Fruit fly (Drosophila melanogaster) whole organism, embryonic: Measurements from ENCODE around the gene CG31495.

Source experiments
- Atf3 ChIP-seq: fragments of 200-800 bp; sonication (Bioruptor generic); optimal IDR thresholded peaks from 3 replicates; lab custom pipeline; 2016; ENCODE audit warnings: missing biosample characterization, missing genetic modification characterization
- CG10147 ChIP-seq: fragments of 200-800 bp; sonication (Bioruptor generic); optimal IDR thresholded peaks from 2 replicates; lab custom pipeline; 2019; ENCODE audit warnings: missing biosample characterization, mild to moderate bottlenecking, missing genetic modification characterization, moderate library complexity
- CG1024 ChIP-seq: fragments of 200-800 bp; sonication (Bioruptor generic); IDR thresholded peaks from 2 replicates; pipeline ENCODE4 v1.3.6; 2022; ENCODE audit warnings: missing biosample characterization, missing genetic modification characterization
- CG10462 ChIP-seq: fragments of 200-800 bp; sonication (Bioruptor generic); optimal IDR thresholded peaks from 2 replicates; lab custom pipeline; 2016; ENCODE audit warnings: missing biosample characterization, missing genetic modification characterization
- CG11093 ChIP-seq: fragments of 200-800 bp; sonication (Bioruptor generic); IDR thresholded peaks from 3 replicates; pipeline ENCODE4 v1.3.6; 2022; ENCODE audit warnings: missing biosample characterization, missing genetic modification characterization
- CG14014 ChIP-seq: fragments of 200-800 bp; sonication (Bioruptor generic); IDR thresholded peaks from 2 replicates; pipeline ENCODE4 v1.3.6; 2022; ENCODE audit warnings: missing biosample characterization, missing genetic modification characterization
- CG14710 ChIP-seq: fragments of 200-800 bp; sonication (Bioruptor generic); optimal IDR thresholded peaks from 3 replicates; lab custom pipeline; 2019; ENCODE audit warnings: missing biosample characterization, mild to moderate bottlenecking, missing genetic modification characterization, moderate library complexity
- CG16863 ChIP-seq: fragments of 200-800 bp; sonication (Bioruptor generic); optimal IDR thresholded peaks from 3 replicates; lab custom pipeline; 2016; ENCODE audit warnings: missing biosample characterization, missing genetic modification characterization
- CG17186 ChIP-seq: fragments of 200-800 bp; sonication (Bioruptor generic); optimal IDR thresholded peaks from 3 replicates; lab custom pipeline; 2017; ENCODE audit warnings: missing biosample characterization, missing genetic modification reagents, missing genetic modification characterization
- CG17802 ChIP-seq: fragments of 200-800 bp; sonication (Bioruptor generic); optimal IDR thresholded peaks from 2 replicates; lab custom pipeline; 2018; ENCODE audit warnings: missing biosample characterization, mild to moderate bottlenecking, missing genetic modification characterization, moderate library complexity
- CG18619 ChIP-seq: fragments of 200-800 bp; sonication (Bioruptor generic); optimal IDR thresholded peaks from 3 replicates; lab custom pipeline; 2017; ENCODE audit warnings: missing biosample characterization, mild to moderate bottlenecking, missing genetic modification characterization
- CG30403 ChIP-seq: fragments of 200-800 bp; sonication (Bioruptor generic); optimal IDR thresholded peaks from 3 replicates; lab custom pipeline; 2016; ENCODE audit warnings: missing biosample characterization, missing genetic modification characterization
- CG4404 ChIP-seq: fragments of 200-800 bp; sonication (Bioruptor generic); IDR thresholded peaks from 2 replicates; pipeline ENCODE4 v1.3.6; 2022; ENCODE audit warnings: missing biosample characterization, missing genetic modification characterization
- CG4617 ChIP-seq: fragments of 200-800 bp; sonication (Bioruptor generic); optimal IDR thresholded peaks from 3 replicates; lab custom pipeline; 2016; ENCODE audit warnings: missing biosample characterization, missing genetic modification characterization, borderline replicate concordance
- CG4820 ChIP-seq: fragments of 200-800 bp; sonication (Bioruptor generic); optimal IDR thresholded peaks from 3 replicates; lab custom pipeline; 2016; ENCODE audit warnings: missing biosample characterization, missing genetic modification characterization
- CG6272 ChIP-seq: fragments of 200-800 bp; sonication (Bioruptor generic); IDR thresholded peaks from 2 replicates; pipeline ENCODE4 v1.3.6; 2022; ENCODE audit warnings: missing biosample characterization, missing genetic modification characterization
- CG6813 ChIP-seq: fragments of 200-800 bp; sonication (Bioruptor generic); optimal IDR thresholded peaks from 2 replicates; lab custom pipeline; 2017; ENCODE audit warnings: missing biosample characterization, missing genetic modification characterization, mild to moderate bottlenecking, moderate library complexity, missing genetic modification reagents
- CG7839 ChIP-seq: fragments of 200-800 bp; sonication (Bioruptor generic); optimal IDR thresholded peaks from 3 replicates; lab custom pipeline; 2018; ENCODE audit warnings: missing biosample characterization, mild to moderate bottlenecking, missing genetic modification characterization, moderate library complexity
- CG8388 ChIP-seq: fragments of 200-800 bp; sonication (Bioruptor generic); optimal IDR thresholded peaks from 2 replicates; lab custom pipeline; 2019; ENCODE audit warnings: missing biosample characterization, mild to moderate bottlenecking, missing genetic modification characterization, moderate library complexity
- CG9817 ChIP-seq: fragments of 200-800 bp; sonication (Bioruptor generic); optimal IDR thresholded peaks from 2 replicates; lab custom pipeline; 2018; ENCODE audit warnings: missing biosample characterization, mild to moderate bottlenecking, missing genetic modification characterization, moderate library complexity
- CG9876 ChIP-seq: fragments of 200-800 bp; sonication (Bioruptor generic); optimal IDR thresholded peaks from 2 replicates; lab custom pipeline; 2016; ENCODE audit warnings: missing biosample characterization, missing genetic modification characterization
- Dip2 ChIP-seq: fragments of 200-800 bp; sonication (Bioruptor generic); IDR thresholded peaks from 2 replicates; pipeline ENCODE4 v1.3.6; 2022; ENCODE audit warnings: missing biosample characterization, missing genetic modification characterization
- Doc2 ChIP-seq: fragments of 200-800 bp; sonication (Bioruptor generic); IDR thresholded peaks from 2 replicates; pipeline ENCODE4 v1.3.6; 2022; ENCODE audit warnings: missing biosample characterization, missing genetic modification characterization
- Drgx ChIP-seq: fragments of 200-800 bp; sonication (Bioruptor generic); IDR thresholded peaks from 2 replicates; pipeline ENCODE4 v1.3.6; 2022; ENCODE audit warnings: missing biosample characterization, missing genetic modification characterization
- Fer3 ChIP-seq: fragments of 200-800 bp; sonication (Bioruptor generic); optimal IDR thresholded peaks from 2 replicates; lab custom pipeline; 2018; ENCODE audit warnings: missing biosample characterization, mild to moderate bottlenecking, missing genetic modification characterization, moderate library complexity
- Gsc ChIP-seq: fragments of 200-800 bp; sonication (Bioruptor generic); IDR thresholded peaks from 2 replicates; pipeline ENCODE4 v1.3.6; 2022; ENCODE audit warnings: missing biosample characterization, missing genetic modification characterization
- Hey ChIP-seq: fragments of 200-800 bp; sonication (Bioruptor generic); optimal IDR thresholded peaks from 3 replicates; lab custom pipeline; 2018; ENCODE audit warnings: missing biosample characterization, mild to moderate bottlenecking, missing genetic modification characterization
- MBD-R2 ChIP-seq: fragments of 200-800 bp; sonication (Bioruptor generic); IDR thresholded peaks from 2 replicates; pipeline ENCODE4 v1.3.6; 2022; ENCODE audit warnings: missing biosample characterization, missing genetic modification characterization
- Med ChIP-seq: fragments of 200-800 bp; sonication (Bioruptor generic); peaks from one replicate; lab custom pipeline; 2016; ENCODE audit warnings: missing biosample characterization, missing genetic modification characterization, mild to moderate bottlenecking, inconsistent platforms, moderate library complexity
- Myb ChIP-seq: fragments of 200-800 bp; sonication (Bioruptor generic); optimal IDR thresholded peaks from 2 replicates; lab custom pipeline; 2016; ENCODE audit warnings: missing biosample characterization, missing genetic modification characterization
- NC2β ChIP-seq: fragments of 200-800 bp; sonication (Bioruptor generic); optimal IDR thresholded peaks from 2 replicates; lab custom pipeline; 2016; ENCODE audit warnings: missing biosample characterization, missing genetic modification characterization
- NK7.1 ChIP-seq: fragments of 200-800 bp; sonication (Bioruptor generic); optimal IDR thresholded peaks from 3 replicates; lab custom pipeline; 2016; ENCODE audit warnings: missing biosample characterization, missing genetic modification characterization
- Sry-δ ChIP-seq: fragments of 200-800 bp; sonication (Bioruptor generic); optimal IDR thresholded peaks from 2 replicates; lab custom pipeline; 2016; ENCODE audit warnings: missing biosample characterization, missing genetic modification characterization
- Stat92E ChIP-seq, 3 experiments: fragments of >200 bp in 2 of 3; fragments of 200-800 bp in 1 of 3; sonication (Bioruptor generic) in 1 of 3; optimal IDR thresholded peaks; 2 replicates each; lab custom pipeline; 2017 to 2019; ENCODE audit warnings: missing biosample characterization in 3 of 3, missing genetic modification characterization in 3 of 3, mild to moderate bottlenecking in 1 of 3, moderate library complexity in 1 of 3
- chif ChIP-seq, 2 experiments: fragments of 200-800 bp; sonication (Bioruptor generic); optimal IDR thresholded peaks; 3 replicates each; lab custom pipeline; 2016; ENCODE audit warnings: missing biosample characterization in 2 of 2, missing genetic modification characterization in 2 of 2
- chn ChIP-seq: fragments of 200-800 bp; sonication (Bioruptor generic); optimal IDR thresholded peaks from 2 replicates; lab custom pipeline; 2016; ENCODE audit warnings: missing biosample characterization, missing genetic modification characterization
- gcm2 ChIP-seq: fragments of 200-800 bp; sonication (Bioruptor generic); optimal IDR thresholded peaks from 2 replicates; lab custom pipeline; 2016; ENCODE audit warnings: missing biosample characterization, missing genetic modification characterization
- gro ChIP-seq: fragments of 200-800 bp; sonication (Bioruptor generic); optimal IDR thresholded peaks from 2 replicates; lab custom pipeline; 2016; ENCODE audit warnings: missing biosample characterization, missing genetic modification characterization
- ind ChIP-seq: fragments of 200-800 bp; sonication (Bioruptor generic); optimal IDR thresholded peaks from 3 replicates; lab custom pipeline; 2016; ENCODE audit warnings: missing biosample characterization, missing genetic modification characterization
- kay ChIP-seq: fragments of 200-800 bp; sonication (Bioruptor generic); optimal IDR thresholded peaks from 2 replicates; lab custom pipeline; 2016; ENCODE audit warnings: missing biosample characterization, missing genetic modification characterization
- lov ChIP-seq, 2 experiments: fragments of 200-800 bp in 1 of 2; fragments of >200 bp in 1 of 2; sonication (Bioruptor generic) in 1 of 2; IDR thresholded peaks in 1 of 2; optimal IDR thresholded peaks in 1 of 2; 2 replicates in 1 of 2; 3 replicates in 1 of 2; pipeline versions ENCODE4 v1.3.6 to Lab custom; 2017 to 2022; ENCODE audit warnings: missing biosample characterization in 1 of 2, missing genetic modification characterization in 1 of 2
- mirr ChIP-seq: fragments of 200-800 bp; sonication (Bioruptor generic); optimal IDR thresholded peaks from 3 replicates; lab custom pipeline; 2018; ENCODE audit warnings: missing biosample characterization, mild to moderate bottlenecking, missing genetic modification characterization
- phol ChIP-seq: fragments of 200-800 bp; sonication (Bioruptor generic); optimal IDR thresholded peaks from 3 replicates; lab custom pipeline; 2018; ENCODE audit warnings: missing biosample characterization, mild to moderate bottlenecking, missing genetic modification characterization, moderate library complexity
- pum ChIP-seq: fragments of 200-800 bp; sonication (Bioruptor generic); optimal IDR thresholded peaks from 2 replicates; lab custom pipeline; 2016; ENCODE audit warnings: missing biosample characterization, missing genetic modification characterization
- ro ChIP-seq: fragments of 200-800 bp; sonication (Bioruptor generic); IDR thresholded peaks from 2 replicates; pipeline ENCODE4 v1.3.6; 2022; ENCODE audit warnings: missing biosample characterization, missing genetic modification characterization
- tin ChIP-seq: fragments of 200-800 bp; sonication (Bioruptor generic); optimal IDR thresholded peaks from 3 replicates; lab custom pipeline; 2016; ENCODE audit warnings: missing biosample characterization, missing genetic modification characterization
- tll ChIP-seq, 2 experiments: fragments of 200-800 bp in 1 of 2; fragments of >200 bp in 1 of 2; sonication (Bioruptor generic) in 1 of 2; optimal IDR thresholded peaks; 2 replicates each; lab custom pipeline; 2017 to 2019; ENCODE audit warnings: missing biosample characterization in 2 of 2, missing genetic modification characterization in 2 of 2, mild to moderate bottlenecking in 1 of 2, moderate library complexity in 1 of 2
- tna ChIP-seq: fragments of 200-800 bp; sonication (Bioruptor generic); IDR thresholded peaks from 2 replicates; pipeline ENCODE4 v1.3.6; 2022; ENCODE audit warnings: missing biosample characterization, missing genetic modification characterization; ENCODE audit not compliant: partially characterized antibody
- toy ChIP-seq: fragments of 200-800 bp; sonication (Bioruptor generic); IDR thresholded peaks from 2 replicates; pipeline ENCODE4 v1.3.6; 2022; ENCODE audit warnings: missing biosample characterization, missing genetic modification characterization
- tx ChIP-seq: fragments of 200-800 bp; sonication (Bioruptor generic); optimal IDR thresholded peaks from 2 replicates; lab custom pipeline; 2016; ENCODE audit warnings: missing biosample characterization, missing genetic modification characterization
- zfh1 ChIP-seq: fragments of 200-800 bp; sonication (Bioruptor generic); IDR thresholded peaks from 3 replicates; pipeline ENCODE4 v1.3.6; 2022; ENCODE audit warnings: missing biosample characterization, missing genetic modification characterization

Gene CG31495

dm6 chr3R:13884929-13885328 is 45.2 kb upstream of the CG31495 start (continued):
- no peak for TF ChIP-seq CG4617 (GFP tag; lab: Kevin White, UChicago)
- TF ChIP-seq CG14014 (GFP tag; lab: Robert Waterston, UW) = no peak
- TF ChIP-seq CG1024 (GFP tag; lab: Robert Waterston, UW) = no peak
- peak; percentile 29 for TF ChIP-seq CG7839
- TF ChIP-seq Med (GFP tag; lab: Kevin White, UChicago) = peak; percentile 62
- TF ChIP-seq Doc2 (GFP tag; lab: Robert Waterston, UW) = no peak
- no peak for TF ChIP-seq toy (GFP tag; lab: Robert Waterston, UW)
- TF ChIP-seq Sry-δ = no peak
- no peak for TF ChIP-seq CG6272
- TF ChIP-seq CG17802 (tag; lab: Kevin White, UChicago) = no peak
- TF ChIP-seq CG9876 = no peak
- TF ChIP-seq gro = no peak
- 0 out of 3 replicates have a peak, but pooled peaks have one; percentile 22 for TF ChIP-seq CG11093 (GFP tag; lab: Robert Waterston, UW)
- TF ChIP-seq MBD-R2 = no peak
- TF ChIP-seq chif (GFP tag; optimal IDR thresholded peaks at IDR 0.05; lab: Kevin White, UChicago) = peak; percentile 18 to 56
- TF ChIP-seq lov (optimal IDR thresholded peaks at IDR 0.05; lab: Kevin White, UChicago) = no peak
- TF ChIP-seq lov (GFP tag; IDR thresholded peaks at IDR 0.05; lab: Robert Waterston, UW) = no peak
- peak; percentile 12 for TF ChIP-seq NC2β (GFP tag; lab: Kevin White, UChicago)
- TF ChIP-seq tll (GFP tag; optimal IDR thresholded peaks at IDR 0.05; lab: Kevin White, UChicago) = no peak
- TF ChIP-seq CG16863 (GFP tag; lab: Kevin White, UChicago) = peak; percentile 1
- TF ChIP-seq CG17186 (GFP tag; lab: Kevin White, UChicago) = no peak
- no peak for TF ChIP-seq CG18619 (GFP tag; lab: Kevin White, UChicago)
- no peak for TF ChIP-seq CG9817 (tag; lab: Kevin White, UChicago)
- TF ChIP-seq CG10462 = no peak
- TF ChIP-seq Drgx (GFP tag; lab: Robert Waterston, UW) = no peak
- TF ChIP-seq CG10147 (GFP tag; lab: Kevin White, UChicago) = no peak
- no peak for TF ChIP-seq tx (GFP tag; lab: Kevin White, UChicago)
- peak; percentile 48 for TF ChIP-seq CG14710 (tag; lab: Kevin White, UChicago)
- no peak for TF ChIP-seq gcm2 (GFP tag; lab: Kevin White, UChicago)
- peak; percentile 59; the same call in 1 of the 2 replicates for TF ChIP-seq ro
- 0 out of 2 replicates have a peak, but pooled peaks have one; percentile 28 for TF ChIP-seq CG4404 (GFP tag; lab: Robert Waterston, UW)
- no peak for TF ChIP-seq tna (GFP tag; lab: Robert Waterston, UW)
- no peak for TF ChIP-seq NK7.1 (GFP tag; lab: Kevin White, UChicago)
- TF ChIP-seq Dip2 (GFP tag; lab: Robert Waterston, UW) = no peak
- TF ChIP-seq Fer3 (tag; lab: Kevin White, UChicago) = no peak
- peak; percentile 42 for TF ChIP-seq chn (GFP tag; lab: Kevin White, UChicago)
- peak in 1 of 3 experiments; percentile 0 for TF ChIP-seq Stat92E (GFP tag; optimal IDR thresholded peaks at IDR 0.05; lab: Kevin White, UChicago)
- no peak for TF ChIP-seq CG4820
- TF ChIP-seq CG6813 = no peak
- no peak for TF ChIP-seq kay (GFP tag; lab: Kevin White, UChicago)
- TF ChIP-seq pum (GFP tag; lab: Kevin White, UChicago) = peak; percentile 3
- TF ChIP-seq ind (GFP tag; lab: Kevin White, UChicago) = no peak
- peak; percentile 28 for TF ChIP-seq CG30403 (GFP tag; lab: Kevin White, UChicago)
- peak; percentile 53 for TF ChIP-seq tin (GFP tag; lab: Kevin White, UChicago)
- TF ChIP-seq Hey (tag; lab: Kevin White, UChicago) = no peak
- peak; percentile 13 for TF ChIP-seq CG8388
- no peak for TF ChIP-seq Myb (GFP tag; lab: Kevin White, UChicago)
- peak; percentile 47 for TF ChIP-seq phol (tag; lab: Kevin White, UChicago)
- TF ChIP-seq Atf3 (GFP tag; lab: Kevin White, UChicago) = no peak
- TF ChIP-seq mirr (GFP tag; lab: Kevin White, UChicago) = no peak
- TF ChIP-seq Gsc = no peak
- TF ChIP-seq zfh1 (GFP tag; lab: Robert Waterston, UW) = peak; percentile 70
